Comparison of ENCODE assay signal across 1 worm cellular context in the genomic region with DNA sequence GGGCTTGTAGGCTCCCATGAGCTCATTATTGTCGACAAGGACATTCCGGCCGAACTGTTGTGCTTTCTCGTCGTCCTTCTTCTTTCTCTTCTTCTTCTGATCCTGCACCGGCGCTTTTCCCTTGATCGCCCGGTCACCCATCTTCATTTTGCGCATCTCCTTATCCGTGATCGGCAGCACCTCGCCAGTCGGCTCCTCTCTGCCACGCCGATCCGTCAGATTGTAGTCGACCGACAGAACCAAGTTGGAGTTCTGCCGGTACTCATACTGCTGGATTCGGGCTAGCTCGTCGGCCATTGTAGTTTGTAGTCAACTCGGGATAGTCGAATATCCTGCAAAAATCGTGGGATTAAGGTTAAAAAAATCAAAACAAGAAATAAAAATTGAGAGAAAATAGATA.
TF ChIP-seq lines count a peak whose summit lies in the region.

Gene snrp-200, minus strand, starts transcription at position 332 of the 400 bp plus-strand sequence.

TF ChIP-seq in whole organism, young adult, 124 proteins besides CTCF, POLR2A, EP300 and RAD21 (continued from another document):
- no peak for TF ChIP-seq Y79H2A.3 (GFP tag; conservative IDR thresholded peaks at IDR 0.05; lab: Robert Waterston, UW)
- TF ChIP-seq let-607 (tag; optimal IDR thresholded peaks at IDR 0.05; lab: Kevin White, UChicago) = no peak
- TF ChIP-seq lin-40 (tag; optimal IDR thresholded peaks at IDR 0.05; lab: Kevin White, UChicago) = no peak
- no peak for TF ChIP-seq madf-10 (tag; optimal IDR thresholded peaks at IDR 0.05; lab: Kevin White, UChicago)
- no peak for TF ChIP-seq ceh-40 (GFP tag; IDR thresholded peaks at IDR 0.05; lab: Robert Waterston, UW)
- no peak for TF ChIP-seq pha-4 (tag; optimal IDR thresholded peaks at IDR 0.05; lab: Kevin White, UChicago)
- TF ChIP-seq ztf-26 (tag; optimal IDR thresholded peaks at IDR 0.05; lab: Kevin White, UChicago) = no peak
- TF ChIP-seq mxl-1 (tag; optimal IDR thresholded peaks at IDR 0.05; lab: Kevin White, UChicago) = no peak
- peak; percentile 54; the same call in 1 of the 2 replicates for TF ChIP-seq lin-26 (GFP tag; IDR thresholded peaks at IDR 0.05; lab: Robert Waterston, UW)
- no peak for TF ChIP-seq K12H6.12 (tag; optimal IDR thresholded peaks at IDR 0.05; lab: Kevin White, UChicago)
- no peak for TF ChIP-seq sdz-38 (tag; optimal IDR thresholded peaks at IDR 0.05; lab: Kevin White, UChicago)
- TF ChIP-seq ceh-27 (GFP tag; optimal IDR thresholded peaks at IDR 0.05; lab: Kevin White, UChicago) = no peak
- TF ChIP-seq bed-2 (GFP tag; IDR thresholded peaks at IDR 0.05; lab: Robert Waterston, UW) = no peak
- TF ChIP-seq attf-6 (GFP tag; IDR thresholded peaks at IDR 0.05; lab: Robert Waterston, UW) = peak; percentile 68; the same call in 1 of the 2 replicates
- TF ChIP-seq ztf-22 (GFP tag; optimal IDR thresholded peaks at IDR 0.05; lab: Kevin White, UChicago) = no peak
- no peak for TF ChIP-seq ZK185.1 (tag; optimal IDR thresholded peaks at IDR 0.05; lab: Kevin White, UChicago; ENCODE audit: poor library complexity, severe bottlenecking)
- TF ChIP-seq cebp-2 (GFP tag; IDR thresholded peaks at IDR 0.05; lab: Robert Waterston, UW) = no peak
- TF ChIP-seq nhr-179 (tag; optimal IDR thresholded peaks at IDR 0.05; lab: Kevin White, UChicago) = no peak
- TF ChIP-seq hmg-1.2 (GFP tag; IDR thresholded peaks at IDR 0.05; lab: Robert Waterston, UW) = 0 out of 2 replicates have a peak, but pooled peaks have one; percentile 20
- TF ChIP-seq chd-7 (tag; optimal IDR thresholded peaks at IDR 0.05; lab: Kevin White, UChicago) = peak; percentile 72
- no peak for TF ChIP-seq snpc-4 (GFP tag; optimal IDR thresholded peaks at IDR 0.05; lab: Kevin White, UChicago)
- TF ChIP-seq snpc-4 (tag; optimal IDR thresholded peaks at IDR 0.05; lab: Kevin White, UChicago) = no peak
- TF ChIP-seq hlh-26 (GFP tag; conservative IDR thresholded peaks at IDR 0.05; lab: Robert Waterston, UW) = no peak
- TF ChIP-seq dpl-1 (GFP tag; optimal IDR thresholded peaks at IDR 0.05; lab: Kevin White, UChicago) = no peak
- peak; percentile 79 for TF ChIP-seq zim-3 (tag; optimal IDR thresholded peaks at IDR 0.05; lab: Kevin White, UChicago)
- TF ChIP-seq B0035.1 (tag; optimal IDR thresholded peaks at IDR 0.05; lab: Kevin White, UChicago) = no peak
- no peak for TF ChIP-seq hlh-12 (tag; optimal IDR thresholded peaks at IDR 0.05; lab: Kevin White, UChicago)
- TF ChIP-seq B0336.3 (GFP tag; IDR thresholded peaks at IDR 0.05; lab: Robert Waterston, UW) = peak; percentile 87
- TF ChIP-seq pbrm-1 (GFP tag; IDR thresholded peaks at IDR 0.05; lab: Robert Waterston, UW) = no peak
- no peak for TF ChIP-seq sea-2 (GFP tag; IDR thresholded peaks at IDR 0.05; lab: Robert Waterston, UW)
- TF ChIP-seq T07F8.4 (tag; optimal IDR thresholded peaks at IDR 0.05; lab: Kevin White, UChicago) = no peak
- TF ChIP-seq B0261.1 (tag; optimal IDR thresholded peaks at IDR 0.05; lab: Kevin White, UChicago) = no peak
- no peak for TF ChIP-seq D2030.7 (GFP tag; IDR thresholded peaks at IDR 0.05; lab: Robert Waterston, UW)
- no peak for TF ChIP-seq ets-4 (GFP tag; optimal IDR thresholded peaks at IDR 0.05; lab: Kevin White, UChicago)
- peak; percentile 0 for TF ChIP-seq lin-54 (GFP tag; optimal IDR thresholded peaks at IDR 0.05; lab: Kevin White, UChicago)
- TF ChIP-seq egl-18 (GFP tag; IDR thresholded peaks at IDR 0.05; lab: Robert Waterston, UW) = no peak
- no peak for TF ChIP-seq mcd-1 (GFP tag; IDR thresholded peaks at IDR 0.05; lab: Robert Waterston, UW)
- no peak for TF ChIP-seq B0019.2 (GFP tag; conservative IDR thresholded peaks at IDR 0.05; lab: Robert Waterston, UW)
- peak; percentile 14 for TF ChIP-seq xnd-1 (tag; optimal IDR thresholded peaks at IDR 0.05; lab: Kevin White, UChicago)
- no peak for TF ChIP-seq lir-1 (GFP tag; conservative IDR thresholded peaks at IDR 0.05; lab: Robert Waterston, UW)
- TF ChIP-seq F39B2.1 (GFP tag; IDR thresholded peaks at IDR 0.05; lab: Robert Waterston, UW) = peak; percentile 23; the same call in 1 of the 2 replicates
- TF ChIP-seq repo-1 (tag; optimal IDR thresholded peaks at IDR 0.05; lab: Kevin White, UChicago) = no peak
- no peak for TF ChIP-seq sptf-2 (GFP tag; optimal IDR thresholded peaks at IDR 0.05; lab: Kevin White, UChicago)
- no peak for TF ChIP-seq cebp-1 (GFP tag; IDR thresholded peaks at IDR 0.05; lab: Robert Waterston, UW)
- TF ChIP-seq cebp-1 (tag; optimal IDR thresholded peaks at IDR 0.05; lab: Kevin White, UChicago) = peak; percentile 13
- no peak for TF ChIP-seq bed-1 (GFP tag; IDR thresholded peaks at IDR 0.05; lab: Robert Waterston, UW)
- no peak for TF ChIP-seq tlf-1 (GFP tag; optimal IDR thresholded peaks at IDR 0.05; lab: Kevin White, UChicago)
- TF ChIP-seq attf-3 (GFP tag; conservative IDR thresholded peaks at IDR 0.05; lab: Robert Waterston, UW) = 0 out of 2 replicates have a peak, but pooled peaks have one; percentile 9
- peak; percentile 74 for TF ChIP-seq athp-1 (tag; optimal IDR thresholded peaks at IDR 0.05; lab: Kevin White, UChicago)
- no peak for TF ChIP-seq snpc-1.1 (tag; optimal IDR thresholded peaks at IDR 0.05; lab: Kevin White, UChicago; ENCODE audit: insufficient read depth)
- no peak for TF ChIP-seq unc-62 (GFP tag; optimal IDR thresholded peaks at IDR 0.05; lab: Kevin White, UChicago)
- TF ChIP-seq snpc-3.4 (tag; optimal IDR thresholded peaks at IDR 0.05; lab: Kevin White, UChicago) = no peak
- peak; percentile 71 for TF ChIP-seq madf-6 (GFP tag; IDR thresholded peaks at IDR 0.05; lab: Robert Waterston, UW)
- TF ChIP-seq madf-8 (GFP tag; conservative IDR thresholded peaks at IDR 0.05; lab: Robert Waterston, UW) = no peak
- TF ChIP-seq him-1 (tag; optimal IDR thresholded peaks at IDR 0.05; lab: Kevin White, UChicago) = no peak
- TF ChIP-seq F49E8.2 (tag; optimal IDR thresholded peaks at IDR 0.05; lab: Kevin White, UChicago; ENCODE audit: insufficient read depth) = no peak
- no peak for TF ChIP-seq mel-28 (tag; optimal IDR thresholded peaks at IDR 0.05; lab: Kevin White, UChicago; ENCODE audit: borderline replicate concordance)
- TF ChIP-seq F57C9.4 (tag; optimal IDR thresholded peaks at IDR 0.05; lab: Kevin White, UChicago) = no peak
- no peak for TF ChIP-seq somi-1 (GFP tag; optimal IDR thresholded peaks at IDR 0.05; lab: Kevin White, UChicago)
- no peak for TF ChIP-seq K11D2.4 (GFP tag; IDR thresholded peaks at IDR 0.05; lab: Robert Waterston, UW)
- TF ChIP-seq die-1 (tag; optimal IDR thresholded peaks at IDR 0.05; lab: Kevin White, UChicago) = no peak
- no peak for TF ChIP-seq ztf-28 (GFP tag; IDR thresholded peaks at IDR 0.05; lab: Robert Waterston, UW)
- no peak for TF ChIP-seq ceh-79 (tag; optimal IDR thresholded peaks at IDR 0.05; lab: Kevin White, UChicago)
- no peak for TF ChIP-seq lag-1 (GFP tag; IDR thresholded peaks at IDR 0.05; lab: Robert Waterston, UW)
- peak; percentile 73 for TF ChIP-seq hrde-1 (tag; optimal IDR thresholded peaks at IDR 0.05; lab: Kevin White, UChicago; ENCODE audit: borderline replicate concordance)
- no peak for TF ChIP-seq C06A6.2 (GFP tag; conservative IDR thresholded peaks at IDR 0.05; lab: Robert Waterston, UW)
- peak; percentile 85 for TF ChIP-seq ekl-4 (GFP tag; IDR thresholded peaks at IDR 0.05; lab: Robert Waterston, UW)
TF ChIP-seq in whole organism, young adult: peak in this region for 33.
